Worm (Caenorhabditis elegans) whole organism, late embryonic: ENCODE data around the gene prx-19.

Source experiments
- C08G9.2 ChIP-seq: sonication (generic microtip); optimal IDR thresholded peaks from 2 replicates; lab custom pipeline; 2016; ENCODE audit warnings: mild to moderate bottlenecking, missing genetic modification characterization, moderate library complexity, missing compliant biosample characterization
- F13H6.1 ChIP-seq: sonication (generic microtip); optimal IDR thresholded peaks from 2 replicates; lab custom pipeline; 2016; ENCODE audit warnings: missing genetic modification characterization, missing compliant biosample characterization
- K02D7.2 ChIP-seq: sonication (generic microtip); optimal IDR thresholded peaks from 2 replicates; lab custom pipeline; 2017; ENCODE audit warnings: mild to moderate bottlenecking, missing genetic modification characterization, missing compliant biosample characterization
- K09A11.1 ChIP-seq: sonication (generic microtip); optimal IDR thresholded peaks from 2 replicates; lab custom pipeline; 2017; ENCODE audit warnings: antibody characterized with exemption, mild to moderate bottlenecking, missing genetic modification characterization, missing compliant biosample characterization; ENCODE audit not compliant: insufficient read depth
- T23F11.4 ChIP-seq: fragments of 200-800 bp; sonication (Bioruptor generic); optimal IDR thresholded peaks from 2 replicates; lab custom pipeline; 2018; ENCODE audit warnings: mild to moderate bottlenecking, missing genetic modification characterization, missing compliant biosample characterization
- Y22D7AL.16 ChIP-seq: sonication (generic microtip); optimal IDR thresholded peaks from 2 replicates; lab custom pipeline; 2016; ENCODE audit warnings: missing genetic modification characterization, missing compliant biosample characterization
- ahr-1 ChIP-seq: sonication (generic microtip); optimal IDR thresholded peaks from 2 replicates; lab custom pipeline; 2016; ENCODE audit warnings: missing genetic modification characterization, missing compliant biosample characterization
- ama-1 ChIP-seq: fragments of 150-350 bp; optimal IDR thresholded peaks from 2 replicates; lab custom pipeline; 2014
- ceh-14 ChIP-seq: sonication (generic microtip); optimal IDR thresholded peaks from 2 replicates; lab custom pipeline; 2016; ENCODE audit warnings: missing genotype, missing genetic modification characterization, missing compliant biosample characterization
- ceh-18 ChIP-seq: sonication (generic microtip); optimal IDR thresholded peaks from 2 replicates; lab custom pipeline; 2016; ENCODE audit warnings: missing genetic modification characterization, missing compliant biosample characterization
- ceh-19 ChIP-seq: fragments of 200-800 bp; sonication (Bioruptor generic); optimal IDR thresholded peaks from 2 replicates; lab custom pipeline; 2018; ENCODE audit warnings: mild to moderate bottlenecking, missing genetic modification characterization, missing compliant biosample characterization
- ceh-2 ChIP-seq: sonication (generic microtip); optimal IDR thresholded peaks from 2 replicates; lab custom pipeline; 2016; ENCODE audit warnings: missing genotype, missing genetic modification characterization, missing compliant biosample characterization
- ceh-22 ChIP-seq: sonication (generic microtip); optimal IDR thresholded peaks from 2 replicates; lab custom pipeline; 2017; ENCODE audit warnings: missing biosample characterization, missing genetic modification characterization
- ceh-24 ChIP-seq: sonication (generic microtip); optimal IDR thresholded peaks from 2 replicates; lab custom pipeline; 2016; ENCODE audit warnings: mild to moderate bottlenecking, missing genetic modification characterization, missing compliant biosample characterization
- ceh-30 ChIP-seq: fragments of 150-350 bp; optimal IDR thresholded peaks from 2 replicates; lab custom pipeline; 2014; ENCODE audit warnings: missing biosample characterization, missing genetic modification characterization
- ceh-34 ChIP-seq: sonication (generic microtip); optimal IDR thresholded peaks from 2 replicates; lab custom pipeline; 2016; ENCODE audit warnings: mild to moderate bottlenecking, missing genetic modification characterization, missing compliant biosample characterization
- ceh-6 ChIP-seq: fragments of 200-800 bp; sonication (Bioruptor generic); optimal IDR thresholded peaks from 2 replicates; lab custom pipeline; 2018; ENCODE audit warnings: mild to moderate bottlenecking, missing genetic modification characterization, missing compliant biosample characterization
- ceh-9 ChIP-seq: sonication (generic microtip); optimal IDR thresholded peaks from 2 replicates; lab custom pipeline; 2016; ENCODE audit warnings: mild to moderate bottlenecking, missing genetic modification characterization, inconsistent platforms, missing compliant biosample characterization
- dmd-4 ChIP-seq: sonication (generic microtip); optimal IDR thresholded peaks from 2 replicates; lab custom pipeline; 2016; ENCODE audit warnings: borderline replicate concordance, missing genetic modification characterization, missing compliant biosample characterization
- dve-1 ChIP-seq: sonication (generic microtip); optimal IDR thresholded peaks from 2 replicates; lab custom pipeline; 2017; ENCODE audit warnings: antibody characterized with exemption, mild to moderate bottlenecking, missing genetic modification characterization, missing compliant biosample characterization
- elt-2 ChIP-seq: sonication (generic microtip); optimal IDR thresholded peaks from 2 replicates; lab custom pipeline; 2016; ENCODE audit warnings: missing genetic modification reagents, missing genetic modification characterization, missing compliant biosample characterization
- elt-4 ChIP-seq: sonication (generic microtip); optimal IDR thresholded peaks from 2 replicates; lab custom pipeline; 2016; ENCODE audit warnings: missing genetic modification characterization, missing compliant biosample characterization
- ets-4 ChIP-seq: sonication (generic microtip); optimal IDR thresholded peaks from 2 replicates; lab custom pipeline; 2016; ENCODE audit warnings: missing genetic modification characterization, missing compliant biosample characterization
- eyg-1 ChIP-seq: sonication (generic microtip); optimal IDR thresholded peaks from 2 replicates; lab custom pipeline; 2016; ENCODE audit warnings: missing genotype, missing genetic modification characterization, missing compliant biosample characterization
- fax-1 ChIP-seq: sonication (generic microtip); optimal IDR thresholded peaks from 2 replicates; lab custom pipeline; 2016; ENCODE audit warnings: missing genotype, missing genetic modification characterization, missing compliant biosample characterization
- fkh-6 ChIP-seq: sonication (generic microtip); optimal IDR thresholded peaks from 2 replicates; lab custom pipeline; 2016; ENCODE audit warnings: missing genetic modification characterization, missing compliant biosample characterization
- gmeb-2 ChIP-seq: sonication (generic microtip); optimal IDR thresholded peaks from 2 replicates; lab custom pipeline; 2016; ENCODE audit warnings: missing genetic modification characterization, inconsistent platforms, missing compliant biosample characterization
- hlh-15 ChIP-seq: sonication (generic microtip); optimal IDR thresholded peaks from 2 replicates; lab custom pipeline; 2016; ENCODE audit warnings: missing genetic modification characterization, missing compliant biosample characterization
- hlh-30 ChIP-seq: sonication (generic microtip); optimal IDR thresholded peaks from 2 replicates; lab custom pipeline; 2017; ENCODE audit warnings: antibody characterized with exemption, missing genetic modification characterization, missing compliant biosample characterization; ENCODE audit not compliant: insufficient read depth
- hlh-6 ChIP-seq: sonication (generic microtip); optimal IDR thresholded peaks from 2 replicates; lab custom pipeline; 2016; ENCODE audit warnings: missing genotype, missing genetic modification characterization, missing compliant biosample characterization
- lim-6 ChIP-seq: sonication (generic microtip); optimal IDR thresholded peaks from 2 replicates; lab custom pipeline; 2016; ENCODE audit warnings: missing genetic modification characterization, missing compliant biosample characterization
- lin-11 ChIP-seq: fragments of 200-800 bp; sonication (Bioruptor generic); optimal IDR thresholded peaks from 2 replicates; lab custom pipeline; 2018; ENCODE audit warnings: mild to moderate bottlenecking, missing genetic modification characterization, missing compliant biosample characterization
- madf-2 ChIP-seq: sonication (generic microtip); optimal IDR thresholded peaks from 2 replicates; lab custom pipeline; 2017; ENCODE audit warnings: missing genetic modification characterization, missing compliant biosample characterization
- mec-3 ChIP-seq: sonication (generic microtip); optimal IDR thresholded peaks from 2 replicates; lab custom pipeline; 2016; ENCODE audit warnings: borderline replicate concordance, missing genetic modification characterization, missing compliant biosample characterization
- nfya-1 ChIP-seq: sonication (generic microtip); optimal IDR thresholded peaks from 2 replicates; lab custom pipeline; 2017; ENCODE audit warnings: missing genetic modification characterization, mild to moderate bottlenecking, missing compliant biosample characterization, antibody characterized with exemption, moderate library complexity
- nhr-232 ChIP-seq: sonication (generic microtip); optimal IDR thresholded peaks from 2 replicates; lab custom pipeline; 2016; ENCODE audit warnings: missing genetic modification characterization, missing compliant biosample characterization
- npax-4 ChIP-seq: sonication (generic microtip); optimal IDR thresholded peaks from 2 replicates; lab custom pipeline; 2016; ENCODE audit warnings: missing genetic modification characterization, missing compliant biosample characterization
- pag-3 ChIP-seq: sonication (generic microtip); optimal IDR thresholded peaks from 2 replicates; lab custom pipeline; 2016; ENCODE audit warnings: missing compliant biosample characterization, missing genetic modification characterization, borderline replicate concordance
- pat-9 ChIP-seq: fragments of 200-800 bp; sonication (Bioruptor generic); optimal IDR thresholded peaks from 2 replicates; lab custom pipeline; 2018; ENCODE audit warnings: mild to moderate bottlenecking, missing genetic modification characterization, moderate library complexity, missing compliant biosample characterization
- pax-1 ChIP-seq: fragments of 150-350 bp; optimal IDR thresholded peaks from 2 replicates; lab custom pipeline; 2014; ENCODE audit warnings: missing biosample characterization, missing genetic modification characterization
- pha-4 ChIP-seq: fragments of 150-350 bp; optimal IDR thresholded peaks from 2 replicates; lab custom pipeline; 2018; ENCODE audit warnings: missing biosample characterization, missing genetic modification reagents, missing genetic modification characterization
- pqm-1 ChIP-seq: sonication (generic microtip); optimal IDR thresholded peaks from 2 replicates; lab custom pipeline; 2016; ENCODE audit warnings: missing genetic modification characterization, missing compliant biosample characterization
- ref-2 ChIP-seq: sonication (generic microtip); optimal IDR thresholded peaks from 2 replicates; lab custom pipeline; 2016; ENCODE audit warnings: missing genetic modification characterization, missing compliant biosample characterization
- rnt-1 ChIP-seq: sonication (generic microtip); optimal IDR thresholded peaks from 2 replicates; lab custom pipeline; 2016; ENCODE audit warnings: missing genetic modification characterization, missing compliant biosample characterization
- sdc-2 ChIP-seq: sonication (generic microtip); optimal IDR thresholded peaks from 2 replicates; lab custom pipeline; 2016; ENCODE audit warnings: missing genotype, missing genetic modification characterization, missing compliant biosample characterization
- sox-2 ChIP-seq: fragments of 200-800 bp; sonication (Bioruptor generic); IDR thresholded peaks from 2 replicates; pipeline ENCODE4 v1.3.6; 2022; ENCODE audit warnings: missing genetic modification reagents, missing genetic modification characterization, missing compliant biosample characterization
- syd-9 ChIP-seq: sonication (generic microtip); optimal IDR thresholded peaks from 2 replicates; lab custom pipeline; 2016; ENCODE audit warnings: mild to moderate bottlenecking, missing genetic modification characterization, moderate library complexity, missing compliant biosample characterization
- ttx-3 ChIP-seq: sonication (generic microtip); optimal IDR thresholded peaks from 2 replicates; lab custom pipeline; 2016; ENCODE audit warnings: missing genetic modification reagents, missing genetic modification characterization, missing compliant biosample characterization
- unc-3 ChIP-seq, 2 experiments: fragments of 200-800 bp in 1 of 2; sonication (Bioruptor generic) in 1 of 2; sonication (generic microtip) in 1 of 2; conservative IDR thresholded peaks in 1 of 2; optimal IDR thresholded peaks in 1 of 2; 2 replicates each; pipeline versions ENCODE4 v1.3.6 to Lab custom; 2016 to 2022; ENCODE audit warnings: missing compliant biosample characterization in 2 of 2, missing genetic modification characterization in 2 of 2, missing genetic modification reagents in 1 of 2
- unc-42 ChIP-seq: sonication (generic microtip); optimal IDR thresholded peaks from 2 replicates; lab custom pipeline; 2016; ENCODE audit warnings: missing genotype, missing genetic modification characterization, missing compliant biosample characterization
- unc-55 ChIP-seq: sonication (generic microtip); optimal IDR thresholded peaks from 2 replicates; lab custom pipeline; 2017; ENCODE audit warnings: missing biosample characterization, missing genetic modification reagents, missing genetic modification characterization
- unc-86 ChIP-seq: sonication (generic microtip); optimal IDR thresholded peaks from 2 replicates; lab custom pipeline; 2016; ENCODE audit warnings: missing genetic modification characterization, missing compliant biosample characterization
- zip-5 ChIP-seq: sonication (generic microtip); optimal IDR thresholded peaks from 2 replicates; lab custom pipeline; 2016; ENCODE audit warnings: missing genetic modification characterization, missing compliant biosample characterization
- ztf-16 ChIP-seq: sonication (generic microtip); optimal IDR thresholded peaks from 2 replicates; lab custom pipeline; 2017; ENCODE audit warnings: missing genetic modification characterization, missing compliant biosample characterization

The prx-19 gene

DNA sequence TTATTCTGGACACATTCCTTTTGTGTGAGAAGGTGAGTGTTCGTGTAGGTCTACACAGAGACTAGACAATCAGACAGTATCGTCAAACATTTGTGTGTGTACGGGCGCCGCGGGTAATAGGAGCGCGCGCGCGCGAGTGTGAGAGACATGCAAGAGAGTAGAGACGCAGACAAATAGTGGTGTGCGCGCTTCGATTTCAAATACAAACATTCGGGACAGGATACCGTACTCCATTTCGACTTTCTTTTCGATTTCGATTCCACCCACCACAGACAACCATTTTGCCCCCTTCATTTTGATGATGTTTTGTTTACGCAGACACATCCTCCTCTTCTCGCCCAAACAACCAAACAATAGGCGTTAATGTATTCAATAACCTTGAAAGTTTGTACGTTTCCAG, 14.3 kb downstream of the prx-19 start:
- no peak for TF ChIP-seq pax-1
- TF ChIP-seq unc-86 (tag; lab: Kevin White, UChicago) = no peak
- no peak for TF ChIP-seq nhr-232 (tag; lab: Kevin White, UChicago)
- TF ChIP-seq unc-3 (GFP tag; conservative IDR thresholded peaks at IDR 0.05; lab: Robert Waterston, UW) = no peak
- no peak for TF ChIP-seq unc-3 (tag; optimal IDR thresholded peaks at IDR 0.05; lab: Kevin White, UChicago)
- TF ChIP-seq ceh-18 (tag; lab: Kevin White, UChicago) = peak; percentile 28
- TF ChIP-seq K02D7.2 = no peak
- TF ChIP-seq fkh-6 (tag; lab: Kevin White, UChicago) = no peak
- no peak for TF ChIP-seq pag-3 (tag; lab: Kevin White, UChicago)
- TF ChIP-seq ceh-24 (tag; lab: Kevin White, UChicago) = no peak
- TF ChIP-seq ztf-16 (tag; lab: Kevin White, UChicago) = peak; percentile 25
- TF ChIP-seq hlh-15 (tag; lab: Kevin White, UChicago) = no peak
- no peak for TF ChIP-seq T23F11.4 (GFP tag; lab: Kevin White, UChicago)
- TF ChIP-seq rnt-1 (tag; lab: Kevin White, UChicago) = no peak
- TF ChIP-seq hlh-6 (tag; lab: Kevin White, UChicago) = no peak
- peak; percentile 13 for TF ChIP-seq ceh-19
- TF ChIP-seq elt-4 (tag; lab: Kevin White, UChicago) = no peak
- TF ChIP-seq C08G9.2 (tag; lab: Kevin White, UChicago) = no peak
- TF ChIP-seq sox-2 (GFP tag; lab: Robert Waterston, UW) = no peak
- TF ChIP-seq ref-2 = peak; percentile 77
- TF ChIP-seq ama-1 (lab: Kevin White, UChicago) = peak; percentile 5
- no peak for TF ChIP-seq dmd-4
- no peak for TF ChIP-seq lim-6 (tag; lab: Kevin White, UChicago)
- TF ChIP-seq ttx-3 (tag; lab: Kevin White, UChicago) = no peak
- no peak for TF ChIP-seq ceh-6 (GFP tag; lab: Kevin White, UChicago)
- no peak for TF ChIP-seq K09A11.1 (tag; lab: Kevin White, UChicago)
- TF ChIP-seq hlh-30 (tag; lab: Kevin White, UChicago) = peak; percentile 3
- TF ChIP-seq ceh-14 (tag; lab: Kevin White, UChicago) = no peak
- TF ChIP-seq F13H6.1 (tag; lab: Kevin White, UChicago) = peak; percentile 7
- TF ChIP-seq madf-2 (tag; lab: Kevin White, UChicago) = no peak
- TF ChIP-seq npax-4 (tag; lab: Kevin White, UChicago) = no peak
- peak; percentile 82 for TF ChIP-seq ceh-34 (tag; lab: Kevin White, UChicago)
- no peak for TF ChIP-seq ceh-2 (tag; lab: Kevin White, UChicago)
- TF ChIP-seq unc-55 (GFP tag; lab: Kevin White, UChicago) = peak; percentile 41
- TF ChIP-seq eyg-1 (tag; lab: Kevin White, UChicago) = no peak
- no peak for TF ChIP-seq dve-1
- TF ChIP-seq syd-9 (tag; lab: Kevin White, UChicago) = no peak
- no peak for TF ChIP-seq lin-11 (tag; lab: Kevin White, UChicago)
- no peak for TF ChIP-seq zip-5 (tag; lab: Kevin White, UChicago)
- TF ChIP-seq pha-4 (tag; lab: Kevin White, UChicago) = no peak
- no peak for TF ChIP-seq fax-1
- TF ChIP-seq pqm-1 (tag; lab: Kevin White, UChicago) = no peak
- peak; percentile 60 for TF ChIP-seq nfya-1 (tag; lab: Kevin White, UChicago)
- no peak for TF ChIP-seq pat-9 (tag; lab: Kevin White, UChicago)
- no peak for TF ChIP-seq ceh-30 (tag; lab: Kevin White, UChicago)
- no peak for TF ChIP-seq ahr-1 (tag; lab: Kevin White, UChicago)
- no peak for TF ChIP-seq ceh-22
- no peak for TF ChIP-seq ceh-9 (tag; lab: Kevin White, UChicago)
- peak; percentile 42 for TF ChIP-seq ets-4 (tag; lab: Kevin White, UChicago)
- TF ChIP-seq mec-3 (tag; lab: Kevin White, UChicago) = no peak
- no peak for TF ChIP-seq unc-42 (tag; lab: Kevin White, UChicago)
- no peak for TF ChIP-seq Y22D7AL.16 (tag; lab: Kevin White, UChicago)
- TF ChIP-seq gmeb-2 (tag; lab: Kevin White, UChicago) = no peak
- TF ChIP-seq elt-2 (tag; lab: Kevin White, UChicago) = no peak
- no peak for TF ChIP-seq sdc-2 (tag; lab: Kevin White, UChicago)
